Worm (Caenorhabditis elegans) whole organism, L4 larva: ENCODE measurements around the gene zipt-9.

ENCODE experiments used
- D1046.2 ChIP-seq: fragments of 200-800 bp; sonication (Bioruptor generic); IDR thresholded peaks from 2 replicates; pipeline ENCODE4 v1.3.6; 2022; ENCODE audit warnings: missing genetic modification characterization, missing compliant biosample characterization
- F37D6.2 ChIP-seq: sonication (generic microtip); optimal IDR thresholded peaks from 2 replicates; lab custom pipeline; 2016; ENCODE audit warnings: mild to moderate bottlenecking, missing genetic modification characterization, missing compliant biosample characterization
- F49E8.2 ChIP-seq: sonication (generic microtip); optimal IDR thresholded peaks from 2 replicates; lab custom pipeline; 2016; ENCODE audit warnings: missing compliant biosample characterization, mild to moderate bottlenecking, missing genetic modification characterization, borderline replicate concordance
- T20F7.1 ChIP-seq: fragments of 200-800 bp; sonication (Bioruptor generic); optimal IDR thresholded peaks from 2 replicates; lab custom pipeline; 2018; ENCODE audit warnings: mild to moderate bottlenecking, missing genetic modification characterization, missing compliant biosample characterization
- ZK337.2 ChIP-seq: fragments of 200-800 bp; sonication (Bioruptor generic); IDR thresholded peaks from 2 replicates; pipeline ENCODE4 v1.3.6; 2022; ENCODE audit warnings: missing genetic modification reagents, missing genetic modification characterization, missing compliant biosample characterization
- aha-1 ChIP-seq: fragments of 150-350 bp; peaks from one replicate; lab custom pipeline; 2014; ENCODE audit warnings: missing biosample characterization, missing genetic modification characterization
- aly-2 ChIP-seq: sonication (generic microtip); optimal IDR thresholded peaks from 2 replicates; lab custom pipeline; 2018; ENCODE audit warnings: missing biosample characterization, missing genetic modification characterization
- ceh-20 ChIP-seq: fragments of 200-800 bp; sonication (Bioruptor generic); IDR thresholded peaks from 2 replicates; pipeline ENCODE4 v1.3.6; 2022; ENCODE audit warnings: missing genetic modification reagents, missing genetic modification characterization, missing compliant biosample characterization
- ceh-44 ChIP-seq: fragments of 200-800 bp; sonication (Bioruptor generic); IDR thresholded peaks from 2 replicates; pipeline ENCODE4 v1.3.6; 2022; ENCODE audit warnings: missing genetic modification reagents, missing genetic modification characterization, missing compliant biosample characterization
- ceh-62 ChIP-seq: sonication (generic microtip); optimal IDR thresholded peaks from 2 replicates; lab custom pipeline; 2017; ENCODE audit warnings: missing biosample characterization, missing genetic modification characterization
- ces-1 ChIP-seq: fragments of 150-350 bp; sonication (generic microtip); optimal IDR thresholded peaks from 4 replicates; lab custom pipeline; 2014; ENCODE audit warnings: missing biosample characterization, missing genetic modification reagents, missing genetic modification characterization
- daf-12 ChIP-seq: fragments of 150-350 bp; optimal IDR thresholded peaks from 2 replicates; lab custom pipeline; 2014; ENCODE audit warnings: missing biosample characterization, missing genetic modification reagents, missing genetic modification characterization
- daf-16 ChIP-seq, 3 experiments: sonication (generic microtip); optimal IDR thresholded peaks; 2 replicates each; lab custom pipeline; 2016 to 2017; ENCODE audit warnings: missing genetic modification characterization in 3 of 3, missing genetic modification reagents in 3 of 3, mild to moderate bottlenecking in 2 of 3, missing compliant biosample characterization in 2 of 3, missing biosample characterization in 1 of 3, moderate library complexity in 1 of 3
- dmd-6 ChIP-seq: fragments of 200-800 bp; sonication (Bioruptor generic); IDR thresholded peaks from 2 replicates; pipeline ENCODE4 v1.3.6; 2022; ENCODE audit warnings: missing genetic modification reagents, missing genetic modification characterization, missing compliant biosample characterization
- dmd-9 ChIP-seq: fragments of 200-800 bp; sonication (Bioruptor generic); IDR thresholded peaks from 2 replicates; pipeline ENCODE4 v1.3.6; 2022; ENCODE audit warnings: missing genetic modification reagents, missing genetic modification characterization, missing compliant biosample characterization
- dpl-1 ChIP-seq: fragments of 150-350 bp; optimal IDR thresholded peaks from 2 replicates; lab custom pipeline; 2014; ENCODE audit warnings: missing biosample characterization, missing genetic modification reagents, missing genetic modification characterization
- duxl-1 ChIP-seq: sonication (generic microtip); optimal IDR thresholded peaks from 2 replicates; lab custom pipeline; 2016; ENCODE audit warnings: mild to moderate bottlenecking, missing genetic modification characterization, moderate library complexity, missing compliant biosample characterization; ENCODE audit not compliant: poor library complexity
- dve-1 ChIP-seq: sonication (generic microtip); optimal IDR thresholded peaks from 2 replicates; lab custom pipeline; 2017; ENCODE audit warnings: antibody characterized with exemption, mild to moderate bottlenecking, missing genetic modification characterization, missing compliant biosample characterization; ENCODE audit not compliant: insufficient read depth
- fkh-10 ChIP-seq: fragments of 150-350 bp; optimal IDR thresholded peaks from 2 replicates; lab custom pipeline; 2014; ENCODE audit warnings: missing biosample characterization, missing genetic modification reagents, missing genetic modification characterization
- hif-1 ChIP-seq, 2 experiments: sonication (generic microtip); optimal IDR thresholded peaks; 2 replicates each; lab custom pipeline; 2016 to 2017; ENCODE audit warnings: missing compliant biosample characterization in 2 of 2, missing genetic modification characterization in 2 of 2, missing genetic modification reagents in 2 of 2, missing genotype in 2 of 2, mild to moderate bottlenecking in 1 of 2
- hlh-11 ChIP-seq: fragments of 200-800 bp; sonication (Bioruptor generic); optimal IDR thresholded peaks from 2 replicates; lab custom pipeline; 2018; ENCODE audit warnings: mild to moderate bottlenecking, missing genetic modification characterization, missing compliant biosample characterization
- hmg-1.1 ChIP-seq: fragments of 200-800 bp; sonication (Bioruptor generic); IDR thresholded peaks from 2 replicates; pipeline ENCODE4 v1.3.6; 2022; ENCODE audit warnings: missing genetic modification reagents, missing genetic modification characterization, missing compliant biosample characterization
- jun-1 ChIP-seq: fragments of 150-350 bp; optimal IDR thresholded peaks from 2 replicates; lab custom pipeline; 2014; ENCODE audit warnings: missing biosample characterization, missing genetic modification reagents, missing genetic modification characterization
- lim-7 ChIP-seq: fragments of 200-800 bp; sonication (Bioruptor generic); IDR thresholded peaks from 2 replicates; pipeline ENCODE4 v1.3.6; 2022; ENCODE audit warnings: missing genetic modification characterization, missing compliant biosample characterization
- lin-1 ChIP-seq: fragments of 200-800 bp; sonication (Bioruptor generic); IDR thresholded peaks from 2 replicates; pipeline ENCODE4 v1.3.6; 2022; ENCODE audit warnings: missing genetic modification reagents, missing genetic modification characterization, missing compliant biosample characterization
- lin-15B ChIP-seq: fragments of 150-350 bp; sonication (generic microtip); optimal IDR thresholded peaks from 3 replicates; lab custom pipeline; 2014; ENCODE audit warnings: missing biosample characterization, missing genetic modification characterization
- lin-29 ChIP-seq: fragments of 200-800 bp; sonication (Bioruptor generic); IDR thresholded peaks from 2 replicates; pipeline ENCODE4 v1.3.6; 2022; ENCODE audit warnings: missing genetic modification reagents, missing genetic modification characterization, missing compliant biosample characterization
- lin-38 ChIP-seq: fragments of 200-800 bp; sonication (Bioruptor generic); IDR thresholded peaks from 2 replicates; pipeline ENCODE4 v1.3.6; 2022; ENCODE audit warnings: missing genetic modification reagents, missing genetic modification characterization, missing compliant biosample characterization
- lin-39 ChIP-seq: fragments of 150-350 bp; optimal IDR thresholded peaks from 2 replicates; lab custom pipeline; 2014; ENCODE audit warnings: missing biosample characterization, missing genetic modification reagents, missing genetic modification characterization
- lir-3 ChIP-seq: sonication (generic microtip); optimal IDR thresholded peaks from 2 replicates; lab custom pipeline; 2016; ENCODE audit warnings: mild to moderate bottlenecking, missing genetic modification characterization, missing compliant biosample characterization
- lsy-2 ChIP-seq, 2 experiments: fragments of 150-350 bp in 1 of 2; sonication (generic microtip) in 1 of 2; optimal IDR thresholded peaks; 2 replicates each; lab custom pipeline; 2014 to 2017; ENCODE audit warnings: missing biosample characterization in 2 of 2, missing genetic modification characterization in 2 of 2
- madf-9 ChIP-seq: fragments of 200-800 bp; sonication (Bioruptor generic); conservative IDR thresholded peaks from 2 replicates; pipeline ENCODE4 v1.3.6; 2022; ENCODE audit warnings: missing genetic modification reagents, missing genetic modification characterization, missing compliant biosample characterization
- mep-1 ChIP-seq: fragments of 150-350 bp; sonication (generic microtip); optimal IDR thresholded peaks from 3 replicates; lab custom pipeline; 2014; ENCODE audit warnings: missing biosample characterization, missing genetic modification characterization
- mes-2 ChIP-seq: sonication (generic microtip); optimal IDR thresholded peaks from 2 replicates; lab custom pipeline; 2016; ENCODE audit warnings: missing genotype, mild to moderate bottlenecking, missing genetic modification characterization, missing compliant biosample characterization; ENCODE audit not compliant: poor library complexity, severe bottlenecking
- mxl-3 ChIP-seq: fragments of 200-800 bp; sonication (Bioruptor generic); optimal IDR thresholded peaks from 2 replicates; lab custom pipeline; 2018; ENCODE audit warnings: mild to moderate bottlenecking, missing genetic modification characterization, missing compliant biosample characterization
- nhr-10 ChIP-seq: fragments of 150-350 bp; optimal IDR thresholded peaks from 2 replicates; lab custom pipeline; 2014; ENCODE audit warnings: missing biosample characterization, missing genetic modification characterization
- nhr-11 ChIP-seq: fragments of 150-350 bp; optimal IDR thresholded peaks from 2 replicates; lab custom pipeline; 2014; ENCODE audit warnings: missing biosample characterization, missing genetic modification characterization
- nhr-41 ChIP-seq: fragments of 200-800 bp; sonication (Bioruptor generic); IDR thresholded peaks from 2 replicates; pipeline ENCODE4 v1.3.6; 2022; ENCODE audit warnings: missing genetic modification reagents, missing genetic modification characterization, missing compliant biosample characterization
- nhr-42 ChIP-seq: fragments of 200-800 bp; sonication (Bioruptor generic); IDR thresholded peaks from 2 replicates; pipeline ENCODE4 v1.3.6; 2022; ENCODE audit warnings: missing genetic modification characterization, missing compliant biosample characterization
- nhr-6 ChIP-seq: fragments of 150-350 bp; optimal IDR thresholded peaks from 2 replicates; lab custom pipeline; 2014; ENCODE audit warnings: missing biosample characterization, missing genetic modification characterization
- nhr-77 ChIP-seq: fragments of 150-350 bp; optimal IDR thresholded peaks from 2 replicates; lab custom pipeline; 2014; ENCODE audit warnings: missing biosample characterization, missing genetic modification characterization
- rbr-2 ChIP-seq: sonication (generic microtip); optimal IDR thresholded peaks from 2 replicates; lab custom pipeline; 2016; ENCODE audit warnings: missing genotype, missing genetic modification characterization, missing compliant biosample characterization
- sdz-12 ChIP-seq: fragments of 200-800 bp; sonication (Bioruptor generic); optimal IDR thresholded peaks from 2 replicates; lab custom pipeline; 2018; ENCODE audit warnings: mild to moderate bottlenecking, missing genetic modification characterization, missing compliant biosample characterization
- unc-130 ChIP-seq: sonication (generic microtip); optimal IDR thresholded peaks from 2 replicates; lab custom pipeline; 2016; ENCODE audit warnings: missing genetic modification reagents, missing genetic modification characterization, missing compliant biosample characterization
- unc-39 ChIP-seq: sonication (generic microtip); optimal IDR thresholded peaks from 2 replicates; lab custom pipeline; 2017; ENCODE audit warnings: missing biosample characterization, missing genetic modification characterization
- unc-62 ChIP-seq, 3 experiments: fragments of 150-350 bp in 1 of 3; sonication (generic microtip); optimal IDR thresholded peaks in 2 of 3; peaks in 1 of 3; 1 replicate in 1 of 3; 2 replicates in 2 of 3; lab custom pipeline; 2014 to 2017; ENCODE audit warnings: missing biosample characterization in 3 of 3, missing genetic modification characterization in 3 of 3, missing genetic modification reagents in 3 of 3, missing genotype in 1 of 3
- vab-7 ChIP-seq: fragments of 200-800 bp; sonication (Bioruptor generic); IDR thresholded peaks from 2 replicates; pipeline ENCODE4 v1.3.6; 2022; ENCODE audit warnings: missing genetic modification reagents, missing genetic modification characterization, missing compliant biosample characterization
- zfp-3 ChIP-seq: fragments of 200-800 bp; sonication (Bioruptor generic); conservative IDR thresholded peaks from 2 replicates; pipeline ENCODE4 v1.3.6; 2022; ENCODE audit warnings: missing genetic modification reagents, missing genetic modification characterization, missing compliant biosample characterization
- ztf-11 ChIP-seq: fragments of 150-350 bp; optimal IDR thresholded peaks from 2 replicates; lab custom pipeline; 2014; ENCODE audit warnings: missing biosample characterization, missing genetic modification characterization

zipt-9 gene

DNA sequence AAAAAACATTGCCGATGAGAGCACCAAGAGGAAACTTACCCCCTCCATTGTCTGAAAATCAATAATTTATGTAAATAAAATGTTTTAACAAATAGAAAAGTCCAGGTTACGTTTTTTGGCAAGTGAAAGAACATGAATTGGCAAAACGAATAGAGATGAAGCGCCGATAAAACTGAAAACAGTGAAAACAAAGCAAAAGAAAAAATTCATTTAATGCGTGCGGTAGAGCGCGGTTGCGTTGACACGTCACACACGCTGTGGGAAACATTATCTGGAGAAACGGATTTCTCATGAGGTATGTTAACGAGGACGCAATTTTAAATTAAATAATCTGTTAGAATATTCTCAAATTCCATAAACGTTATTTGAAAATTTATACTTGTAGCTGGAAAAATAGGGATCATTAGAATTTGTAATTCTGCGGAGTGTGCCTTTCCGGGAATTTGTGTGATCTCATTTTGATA lies at the start of gene zipt-9:
Gene zipt-9 (minus strand): TSS at position 51 of the 464 bp plus-strand sequence.
- TF ChIP-seq lir-3 (tag; lab: Kevin White, UChicago) (no peak), lin-29 (no peak), ceh-20 (GFP tag; lab: Robert Waterston, UW) (0 out of 2 replicates have a peak, but pooled peaks have one; percentile 49), zfp-3 (no peak), jun-1 (tag; lab: Kevin White, UChicago) (peak; percentile 1), ztf-11 (tag; lab: Kevin White, UChicago) (no peak), nhr-11 (tag; lab: Kevin White, UChicago) (peak; percentile 56), madf-9 (peak; percentile 47; the same call in 1 of the 2 replicates), hif-1 (tag; optimal IDR thresholded peaks at IDR 0.05; lab: Kevin White, UChicago) (peak in 1 of 2 experiments; percentile 88), ces-1 (GFP tag; lab: Kevin White, UChicago) (peak; percentile 62), ceh-62 (no peak), lin-39 (tag; lab: Kevin White, UChicago) (no peak), nhr-42 (GFP tag; lab: Robert Waterston, UW) (no peak), mxl-3 (GFP tag; lab: Kevin White, UChicago) (peak; percentile 74), dpl-1 (GFP tag; lab: Kevin White, UChicago) (peak; percentile 67), nhr-10 (tag; lab: Kevin White, UChicago) (no peak), lin-38 (GFP tag; lab: Robert Waterston, UW) (peak; percentile 97), dmd-6 (peak; percentile 61; the same call in 1 of the 2 replicates), sdz-12 (no peak), F37D6.2 (tag; lab: Kevin White, UChicago) (peak; percentile 44), ceh-44 (GFP tag; lab: Robert Waterston, UW) (0 out of 2 replicates have a peak, but pooled peaks have one; percentile 51), mep-1 (tag; lab: Kevin White, UChicago) (peak; percentile 81), daf-16 (GFP tag; optimal IDR thresholded peaks at IDR 0.05; lab: Kevin White, UChicago) (no peak), daf-16 (tag; optimal IDR thresholded peaks at IDR 0.05; lab: Kevin White, UChicago) (peak; percentile 46), daf-12 (tag; lab: Kevin White, UChicago) (no peak), lim-7 (no peak), rbr-2 (peak; percentile 66), aha-1 (tag; lab: Kevin White, UChicago) (peak; percentile 37), dmd-9 (GFP tag; lab: Robert Waterston, UW) (peak; percentile 46; the same call in 1 of the 2 replicates), lin-15B (tag; lab: Kevin White, UChicago) (peak; percentile 24), F49E8.2 (tag; lab: Kevin White, UChicago) (no peak), lin-1 (GFP tag; lab: Robert Waterston, UW) (0 out of 2 replicates have a peak, but pooled peaks have one; percentile 46), mes-2 (tag; lab: Kevin White, UChicago) (peak; percentile 96), ZK337.2 (peak; percentile 73; the same call in 1 of the 2 replicates), hmg-1.1 (GFP tag; lab: Robert Waterston, UW) (peak; percentile 62; the same call in 1 of the 2 replicates), dve-1 (peak; percentile 88), duxl-1 (tag; lab: Kevin White, UChicago) (peak; percentile 31), unc-62 (GFP tag; optimal IDR thresholded peaks at IDR 0.05 in 1 of 2; lab: Kevin White, UChicago) (peak in 1 of 2 experiments; percentile 84), unc-62 (tag; optimal IDR thresholded peaks at IDR 0.05; lab: Kevin White, UChicago) (no peak), fkh-10 (GFP tag; lab: Kevin White, UChicago) (peak; percentile 56), aly-2 (tag; lab: Kevin White, UChicago) (no peak), unc-39 (tag; lab: Kevin White, UChicago) (no peak), unc-130 (GFP tag; lab: Kevin White, UChicago) (peak; percentile 80), nhr-77 (peak; percentile 56), T20F7.1 (GFP tag; lab: Kevin White, UChicago) (peak; percentile 77), vab-7 (GFP tag; lab: Robert Waterston, UW) (peak; percentile 56; the same call in 1 of the 2 replicates), lsy-2 (tag; optimal IDR thresholded peaks at IDR 0.05; lab: Kevin White, UChicago) (no peak), hlh-11 (tag; lab: Kevin White, UChicago) (peak; percentile 56), D1046.2 (GFP tag; lab: Robert Waterston, UW) (no peak), nhr-41 (GFP tag; lab: Robert Waterston, UW) (no peak), nhr-6 (tag; lab: Kevin White, UChicago) (peak; percentile 89)
